Worm (Caenorhabditis elegans) whole organism, early embryonic: ENCODE measurements around the gene T23C6.4.

ENCODE experiments used
- B0310.2 ChIP-seq: sonication (generic microtip); optimal IDR thresholded peaks from 2 replicates; lab custom pipeline; 2016; ENCODE audit warnings: mild to moderate bottlenecking, missing genetic modification characterization, missing compliant biosample characterization
- F13C5.2 ChIP-seq: sonication (generic microtip); optimal IDR thresholded peaks from 2 replicates; lab custom pipeline; 2017; ENCODE audit warnings: mild to moderate bottlenecking, missing genetic modification characterization, inconsistent platforms, missing compliant biosample characterization
- ama-1 ChIP-seq: fragments of 150-350 bp; optimal IDR thresholded peaks from 2 replicates; lab custom pipeline; 2014
- ceh-13 ChIP-seq: fragments of 200-800 bp; sonication (Bioruptor generic); optimal IDR thresholded peaks from 2 replicates; lab custom pipeline; 2018; ENCODE audit warnings: mild to moderate bottlenecking, missing genetic modification characterization, missing compliant biosample characterization
- ceh-36 ChIP-seq: sonication (generic microtip); optimal IDR thresholded peaks from 2 replicates; lab custom pipeline; 2016; ENCODE audit warnings: missing genetic modification characterization, inconsistent platforms, missing compliant biosample characterization
- ets-7 ChIP-seq: sonication (generic microtip); optimal IDR thresholded peaks from 2 replicates; lab custom pipeline; 2016; ENCODE audit warnings: missing genotype, missing genetic modification characterization, missing compliant biosample characterization
- hmg-4 ChIP-seq: fragments of 200-800 bp; sonication (Bioruptor generic); optimal IDR thresholded peaks from 2 replicates; lab custom pipeline; 2018; ENCODE audit warnings: mild to moderate bottlenecking, missing genetic modification characterization, missing compliant biosample characterization
- pes-1 ChIP-seq: fragments of 200-800 bp; sonication (Bioruptor generic); IDR thresholded peaks from 2 replicates; pipeline ENCODE4 v1.3.6; 2022; ENCODE audit warnings: missing genetic modification reagents, missing genetic modification characterization, missing compliant biosample characterization
- tbx-11 ChIP-seq: fragments of 200-800 bp; sonication (Bioruptor generic); IDR thresholded peaks from 2 replicates; pipeline ENCODE4 v1.3.6; 2022; ENCODE audit warnings: missing genetic modification characterization, missing compliant biosample characterization
- tbx-37 ChIP-seq: fragments of 200-800 bp; sonication (Bioruptor generic); conservative IDR thresholded peaks from 2 replicates; pipeline ENCODE4 v1.3.6; 2022; ENCODE audit warnings: missing genetic modification reagents, missing genetic modification characterization, missing compliant biosample characterization
- tra-4 ChIP-seq: sonication (generic microtip); optimal IDR thresholded peaks from 2 replicates; lab custom pipeline; 2017; ENCODE audit warnings: missing genetic modification characterization, missing compliant biosample characterization

DNA sequence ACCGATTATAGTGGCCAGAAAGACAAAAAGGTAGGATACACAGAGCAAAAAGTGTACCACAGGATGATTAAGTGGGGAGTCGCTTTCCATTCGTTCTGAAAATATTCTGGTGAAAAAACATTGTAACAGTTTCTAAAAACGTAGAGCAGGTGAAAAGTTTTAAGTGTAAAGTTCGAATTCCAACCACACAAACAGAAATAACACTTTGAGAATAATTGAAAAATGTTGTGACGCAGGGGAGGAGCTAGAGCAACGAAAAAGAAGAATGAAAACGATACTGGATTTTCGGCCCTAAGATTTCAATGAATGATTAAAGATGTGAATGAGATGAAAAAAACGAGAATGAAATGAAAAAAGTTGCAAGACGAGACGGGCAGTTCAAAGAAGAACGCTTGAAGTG lies 8.1 kb upstream of the T23C6.4 start, which contains the start of gene npr-21:
- TF ChIP-seq ama-1 (lab: Kevin White, UChicago) (no peak), ceh-36 (tag; lab: Kevin White, UChicago) (no peak), ets-7 (tag; lab: Kevin White, UChicago) (no peak), tbx-11 (GFP tag; lab: Robert Waterston, UW) (no peak), hmg-4 (GFP tag; lab: Kevin White, UChicago) (no peak), B0310.2 (tag; lab: Kevin White, UChicago) (no peak), tbx-37 (GFP tag; lab: Robert Waterston, UW) (no peak), F13C5.2 (no peak), pes-1 (no peak), ceh-13 (GFP tag; lab: Kevin White, UChicago) (no peak), tra-4 (tag; lab: Kevin White, UChicago) (no peak)
